Worm (Caenorhabditis elegans) whole organism, L4 larva: ENCODE data around the gene zig-12.

Source experiments
- F37D6.2 ChIP-seq: sonication (generic microtip); optimal IDR thresholded peaks from 2 replicates; lab custom pipeline; 2016; ENCODE audit warnings: mild to moderate bottlenecking, missing genetic modification characterization, missing compliant biosample characterization
- F44E2.7 ChIP-seq: fragments of 200-800 bp; sonication (Bioruptor generic); IDR thresholded peaks from 2 replicates; pipeline ENCODE4 v2.1.2; 2022; ENCODE audit warnings: missing genetic modification characterization, missing compliant biosample characterization
- Y105C5A.15 ChIP-seq: fragments of 200-800 bp; sonication (Bioruptor generic); IDR thresholded peaks from 2 replicates; pipeline ENCODE4 v1.3.6; 2022; ENCODE audit warnings: missing genetic modification characterization, missing compliant biosample characterization
- aha-1 ChIP-seq: fragments of 150-350 bp; peaks from one replicate; lab custom pipeline; 2014; ENCODE audit warnings: missing biosample characterization, missing genetic modification characterization
- ces-1 ChIP-seq: fragments of 150-350 bp; sonication (generic microtip); optimal IDR thresholded peaks from 4 replicates; lab custom pipeline; 2014; ENCODE audit warnings: missing biosample characterization, missing genetic modification reagents, missing genetic modification characterization
- ctbp-1 ChIP-seq: fragments of 200-800 bp; sonication (Bioruptor generic); IDR thresholded peaks from 2 replicates; pipeline ENCODE4 v1.3.6; 2022; ENCODE audit warnings: missing genetic modification reagents, missing genetic modification characterization, missing compliant biosample characterization
- daf-16 ChIP-seq, 3 experiments: sonication (generic microtip); optimal IDR thresholded peaks; 2 replicates each; lab custom pipeline; 2016 to 2017; ENCODE audit warnings: missing genetic modification characterization in 3 of 3, missing genetic modification reagents in 3 of 3, mild to moderate bottlenecking in 2 of 3, missing compliant biosample characterization in 2 of 3, missing biosample characterization in 1 of 3, moderate library complexity in 1 of 3
- dmd-6 ChIP-seq: fragments of 200-800 bp; sonication (Bioruptor generic); IDR thresholded peaks from 2 replicates; pipeline ENCODE4 v1.3.6; 2022; ENCODE audit warnings: missing genetic modification reagents, missing genetic modification characterization, missing compliant biosample characterization
- dmd-8 ChIP-seq: fragments of 200-800 bp; sonication (Bioruptor generic); IDR thresholded peaks from 2 replicates; pipeline ENCODE4 v1.3.6; 2022; ENCODE audit warnings: missing genetic modification characterization, missing compliant biosample characterization
- dpl-1 ChIP-seq: fragments of 150-350 bp; optimal IDR thresholded peaks from 2 replicates; lab custom pipeline; 2014; ENCODE audit warnings: missing biosample characterization, missing genetic modification reagents, missing genetic modification characterization
- duxl-1 ChIP-seq: sonication (generic microtip); optimal IDR thresholded peaks from 2 replicates; lab custom pipeline; 2016; ENCODE audit warnings: mild to moderate bottlenecking, missing genetic modification characterization, moderate library complexity, missing compliant biosample characterization; ENCODE audit not compliant: poor library complexity
- dve-1 ChIP-seq: sonication (generic microtip); optimal IDR thresholded peaks from 2 replicates; lab custom pipeline; 2017; ENCODE audit warnings: antibody characterized with exemption, mild to moderate bottlenecking, missing genetic modification characterization, missing compliant biosample characterization; ENCODE audit not compliant: insufficient read depth
- hlh-11 ChIP-seq: fragments of 200-800 bp; sonication (Bioruptor generic); optimal IDR thresholded peaks from 2 replicates; lab custom pipeline; 2018; ENCODE audit warnings: mild to moderate bottlenecking, missing genetic modification characterization, missing compliant biosample characterization
- hlh-30 ChIP-seq: sonication (generic microtip); optimal IDR thresholded peaks from 2 replicates; lab custom pipeline; 2017; ENCODE audit warnings: antibody characterized with exemption, mild to moderate bottlenecking, missing genetic modification characterization, missing compliant biosample characterization; ENCODE audit not compliant: insufficient read depth
- hmg-1.1 ChIP-seq: fragments of 200-800 bp; sonication (Bioruptor generic); IDR thresholded peaks from 2 replicates; pipeline ENCODE4 v1.3.6; 2022; ENCODE audit warnings: missing genetic modification reagents, missing genetic modification characterization, missing compliant biosample characterization
- lin-38 ChIP-seq: fragments of 200-800 bp; sonication (Bioruptor generic); IDR thresholded peaks from 2 replicates; pipeline ENCODE4 v1.3.6; 2022; ENCODE audit warnings: missing genetic modification reagents, missing genetic modification characterization, missing compliant biosample characterization
- lin-39 ChIP-seq: fragments of 150-350 bp; optimal IDR thresholded peaks from 2 replicates; lab custom pipeline; 2014; ENCODE audit warnings: missing biosample characterization, missing genetic modification reagents, missing genetic modification characterization
- madf-5 ChIP-seq, 2 experiments: fragments of 200-800 bp; sonication (Bioruptor generic); IDR thresholded peaks; 2 replicates each; pipeline ENCODE4 v1.3.6; 2022; ENCODE audit warnings: missing compliant biosample characterization in 2 of 2, missing genetic modification characterization in 2 of 2
- mdl-1 ChIP-seq, 2 experiments: fragments of 150-350 bp in 1 of 2; sonication (generic microtip) in 1 of 2; optimal IDR thresholded peaks; 2 replicates each; lab custom pipeline; 2014 to 2017; ENCODE audit warnings: missing biosample characterization in 2 of 2, missing genetic modification characterization in 2 of 2
- mdt-29 ChIP-seq: fragments of 200-800 bp; sonication (Bioruptor generic); IDR thresholded peaks from 2 replicates; pipeline ENCODE4 v1.3.6; 2022; ENCODE audit warnings: missing genetic modification reagents, missing genetic modification characterization, missing compliant biosample characterization
- mep-1 ChIP-seq: fragments of 150-350 bp; sonication (generic microtip); optimal IDR thresholded peaks from 3 replicates; lab custom pipeline; 2014; ENCODE audit warnings: missing biosample characterization, missing genetic modification characterization
- nhr-102 ChIP-seq: sonication (generic microtip); optimal IDR thresholded peaks from 2 replicates; lab custom pipeline; 2016; ENCODE audit warnings: mild to moderate bottlenecking, missing genetic modification characterization, moderate library complexity, missing compliant biosample characterization
- nhr-11 ChIP-seq: fragments of 150-350 bp; optimal IDR thresholded peaks from 2 replicates; lab custom pipeline; 2014; ENCODE audit warnings: missing biosample characterization, missing genetic modification characterization
- nhr-237 ChIP-seq: sonication (generic microtip); optimal IDR thresholded peaks from 2 replicates; lab custom pipeline; 2017; ENCODE audit warnings: missing biosample characterization, missing genetic modification characterization
- nhr-25 ChIP-seq: sonication (generic microtip); optimal IDR thresholded peaks from 2 replicates; lab custom pipeline; 2017; ENCODE audit warnings: missing genetic modification characterization, mild to moderate bottlenecking, missing compliant biosample characterization, antibody characterized with exemption, moderate library complexity, borderline replicate concordance; ENCODE audit not compliant: insufficient read depth
- nhr-28 ChIP-seq: fragments of 150-350 bp; optimal IDR thresholded peaks from 2 replicates; lab custom pipeline; 2014; ENCODE audit warnings: missing biosample characterization, missing genetic modification characterization
- nhr-42 ChIP-seq: fragments of 200-800 bp; sonication (Bioruptor generic); IDR thresholded peaks from 2 replicates; pipeline ENCODE4 v1.3.6; 2022; ENCODE audit warnings: missing genetic modification characterization, missing compliant biosample characterization
- nhr-76 ChIP-seq: fragments of 150-350 bp; optimal IDR thresholded peaks from 2 replicates; lab custom pipeline; 2014; ENCODE audit warnings: missing biosample characterization, missing genetic modification characterization
- pha-4 ChIP-seq, 2 experiments: fragments of 150-350 bp in 1 of 2; fragments of 200-800 bp in 1 of 2; sonication (Bioruptor generic) in 1 of 2; IDR thresholded peaks in 1 of 2; optimal IDR thresholded peaks in 1 of 2; 2 replicates each; pipeline versions ENCODE4 v1.3.6 to Lab custom; 2014 to 2022; ENCODE audit warnings: missing genetic modification characterization in 2 of 2, missing genetic modification reagents in 2 of 2, missing biosample characterization in 1 of 2, missing compliant biosample characterization in 1 of 2
- php-3 ChIP-seq: fragments of 200-800 bp; sonication (Bioruptor generic); IDR thresholded peaks from 2 replicates; pipeline ENCODE4 v1.3.6; 2022; ENCODE audit warnings: missing genetic modification reagents, missing genetic modification characterization, missing compliant biosample characterization
- pqm-1 ChIP-seq: sonication (generic microtip); optimal IDR thresholded peaks from 2 replicates; lab custom pipeline; 2017; ENCODE audit warnings: missing biosample characterization, missing genetic modification characterization
- rbr-2 ChIP-seq: sonication (generic microtip); optimal IDR thresholded peaks from 2 replicates; lab custom pipeline; 2016; ENCODE audit warnings: missing genotype, missing genetic modification characterization, missing compliant biosample characterization
- saeg-2 ChIP-seq: fragments of 200-800 bp; sonication (Bioruptor generic); IDR thresholded peaks from 2 replicates; pipeline ENCODE4 v1.3.6; 2022; ENCODE audit warnings: missing genetic modification reagents, missing genetic modification characterization, missing compliant biosample characterization
- set-16 ChIP-seq: fragments of 200-800 bp; sonication (Bioruptor generic); IDR thresholded peaks from 2 replicates; pipeline ENCODE4 v1.3.6; 2022; ENCODE audit warnings: missing genetic modification reagents, missing genetic modification characterization, missing compliant biosample characterization
- skn-1 ChIP-seq: fragments of 150-350 bp; optimal IDR thresholded peaks from 2 replicates; lab custom pipeline; 2014; ENCODE audit warnings: missing biosample characterization, missing genetic modification characterization
- snpc-4 ChIP-seq: fragments of 150-350 bp; optimal IDR thresholded peaks from 2 replicates; lab custom pipeline; 2014; ENCODE audit warnings: missing biosample characterization, missing genetic modification characterization
- unc-39 ChIP-seq: sonication (generic microtip); optimal IDR thresholded peaks from 2 replicates; lab custom pipeline; 2017; ENCODE audit warnings: missing biosample characterization, missing genetic modification characterization
- unc-62 ChIP-seq, 3 experiments: fragments of 150-350 bp in 1 of 3; sonication (generic microtip); optimal IDR thresholded peaks in 2 of 3; peaks in 1 of 3; 1 replicate in 1 of 3; 2 replicates in 2 of 3; lab custom pipeline; 2014 to 2017; ENCODE audit warnings: missing biosample characterization in 3 of 3, missing genetic modification characterization in 3 of 3, missing genetic modification reagents in 3 of 3, missing genotype in 1 of 3
- ztf-7 ChIP-seq: fragments of 150-350 bp; optimal IDR thresholded peaks from 2 replicates; lab custom pipeline; 2014; ENCODE audit warnings: missing biosample characterization, missing genetic modification characterization

zig-12 gene

DNA sequence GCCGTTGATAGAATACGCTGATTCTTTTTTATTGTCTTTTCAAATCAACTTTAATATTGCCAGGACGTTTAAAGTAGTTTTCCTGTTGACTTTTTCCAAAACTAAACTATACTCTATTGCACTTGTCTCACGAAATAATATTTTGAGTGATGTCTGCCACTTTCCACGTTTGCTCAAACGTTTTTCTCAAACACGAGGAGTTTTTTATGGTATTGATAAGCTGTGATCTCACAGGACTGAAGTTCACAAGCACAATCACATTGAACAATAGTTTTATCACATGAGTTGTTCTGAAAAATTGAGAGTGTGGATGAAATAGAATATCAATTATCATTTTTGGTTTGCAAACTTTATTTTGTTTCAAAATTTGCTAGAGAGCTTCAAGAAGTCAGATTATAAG, 43.8 kb upstream of the zig-12 start:
- TF ChIP-seq mdl-1 (tag; optimal IDR thresholded peaks at IDR 0.05; lab: Kevin White, UChicago): peak in 1 of 2 experiments; percentile 9
- TF ChIP-seq F44E2.7 (GFP tag; lab: Robert Waterston, UW): no peak
- TF ChIP-seq hlh-30 (tag; lab: Kevin White, UChicago): peak; percentile 45
- TF ChIP-seq dve-1 (tag; lab: Kevin White, UChicago): peak; percentile 93
- peak in 1 of 2 experiments; percentile 35 for TF ChIP-seq unc-62 (GFP tag; optimal IDR thresholded peaks at IDR 0.05 in 1 of 2; lab: Kevin White, UChicago)
- TF ChIP-seq unc-62 (tag; optimal IDR thresholded peaks at IDR 0.05; lab: Kevin White, UChicago): no peak
- no peak for TF ChIP-seq nhr-42 (GFP tag; lab: Robert Waterston, UW)
- TF ChIP-seq pqm-1: peak; percentile 9
- peak; percentile 81 for TF ChIP-seq php-3 (GFP tag; lab: Robert Waterston, UW)
- peak; percentile 25 for TF ChIP-seq mep-1 (tag; lab: Kevin White, UChicago)
- TF ChIP-seq nhr-28 (tag; lab: Kevin White, UChicago): peak; percentile 59
- TF ChIP-seq daf-16 (GFP tag; optimal IDR thresholded peaks at IDR 0.05; lab: Kevin White, UChicago): no peak
- TF ChIP-seq daf-16 (tag; optimal IDR thresholded peaks at IDR 0.05; lab: Kevin White, UChicago): peak; percentile 88
- peak; percentile 50 for TF ChIP-seq hlh-11
- TF ChIP-seq dmd-6: peak; percentile 83
- no peak for TF ChIP-seq ztf-7 (tag; lab: Kevin White, UChicago)
- no peak for TF ChIP-seq Y105C5A.15 (GFP tag; lab: Robert Waterston, UW)

DNA sequence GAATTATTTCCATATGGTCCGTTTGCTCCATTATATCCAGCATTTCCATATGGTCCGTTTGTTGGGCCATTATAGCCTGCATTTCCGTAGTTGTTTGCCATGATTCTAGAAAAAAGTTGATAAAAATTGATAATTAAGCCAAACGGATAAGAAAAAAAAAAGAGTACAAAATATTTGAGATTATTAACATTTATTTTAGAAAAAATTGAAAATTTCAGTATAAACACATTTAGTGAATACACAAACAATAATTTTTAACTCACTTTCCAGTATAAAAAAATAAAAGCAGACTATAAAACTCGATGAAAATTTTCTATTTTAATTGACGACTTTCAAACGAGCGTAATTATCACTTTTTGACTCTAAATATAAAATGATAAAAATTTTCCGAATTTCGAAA, 43.0 kb upstream of the zig-12 start, which contains the start of gene F53A9.9:
Gene F53A9.9 (minus strand): TSS at position 101 of the 400 bp plus-strand sequence.
- TF ChIP-seq nhr-76 (tag; lab: Kevin White, UChicago): no peak
- no peak for TF ChIP-seq lin-38 (GFP tag; lab: Robert Waterston, UW)
- no peak for TF ChIP-seq dpl-1 (GFP tag; lab: Kevin White, UChicago)
- no peak for TF ChIP-seq nhr-42 (GFP tag; lab: Robert Waterston, UW)
- TF ChIP-seq madf-5 (GFP tag; IDR thresholded peaks at IDR 0.05; lab: Robert Waterston, UW): no peak
- TF ChIP-seq nhr-237: no peak

DNA sequence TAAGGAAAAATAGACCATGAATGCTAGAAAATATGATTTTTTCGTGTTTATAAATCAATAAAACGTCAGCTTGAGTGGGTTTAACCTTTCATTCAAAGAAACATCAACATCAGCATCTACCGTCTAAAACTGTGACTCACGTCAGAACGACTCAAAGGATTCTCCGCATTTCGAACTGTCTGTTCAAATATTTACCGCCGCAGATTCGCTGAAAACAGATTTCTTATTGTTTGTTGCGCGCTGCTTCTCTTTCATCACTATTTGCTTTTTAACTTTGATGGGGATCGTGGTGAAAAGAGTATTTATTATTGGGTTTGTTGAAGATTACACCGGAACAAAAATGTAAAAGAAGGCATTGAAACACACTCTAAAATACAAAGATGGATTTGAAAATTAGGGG, 42.4 kb upstream of the zig-12 start:
- TF ChIP-seq hlh-11 (no peak), pha-4 (GFP tag; IDR thresholded peaks at IDR 0.05; lab: Robert Waterston, UW) (no peak), pha-4 (tag; optimal IDR thresholded peaks at IDR 0.05; lab: Kevin White, UChicago) (peak; percentile 48), unc-62 (GFP tag; optimal IDR thresholded peaks at IDR 0.05 in 1 of 2; lab: Kevin White, UChicago) (peak in 1 of 2 experiments; percentile 22), unc-62 (tag; optimal IDR thresholded peaks at IDR 0.05; lab: Kevin White, UChicago) (no peak), F37D6.2 (tag; lab: Kevin White, UChicago) (no peak)

DNA sequence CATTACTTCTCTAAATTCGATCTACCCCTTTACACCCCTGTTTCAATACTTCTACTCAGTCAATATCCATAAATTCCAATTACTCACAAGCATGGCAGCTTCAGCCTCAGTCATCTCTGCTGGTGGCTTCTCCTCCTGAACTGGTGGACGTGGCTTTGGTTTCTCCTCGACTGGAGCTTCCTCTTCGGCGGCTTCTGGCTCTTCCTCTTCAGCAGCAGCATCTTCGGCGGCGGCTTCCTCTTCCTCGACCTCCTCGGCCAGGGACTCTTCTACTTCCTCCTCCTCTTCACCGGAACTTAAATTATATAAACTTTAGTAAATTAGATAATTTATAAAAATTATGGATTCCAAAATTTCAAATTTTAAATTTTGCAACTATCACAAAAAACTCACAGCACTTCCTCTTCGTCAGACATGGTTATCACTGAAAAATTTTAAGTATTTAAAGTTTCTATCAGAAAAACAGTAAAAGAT, 40.5 kb upstream of the zig-12 start, which contains the start of gene tnt-2:
Gene tnt-2 (minus strand): TSS at position 424 of the 474 bp plus-strand sequence.
- TF ChIP-seq set-16 (GFP tag; lab: Robert Waterston, UW) (peak; percentile 90), hmg-1.1 (GFP tag; lab: Robert Waterston, UW) (no peak), aha-1 (tag; lab: Kevin White, UChicago) (peak; percentile 58)

DNA sequence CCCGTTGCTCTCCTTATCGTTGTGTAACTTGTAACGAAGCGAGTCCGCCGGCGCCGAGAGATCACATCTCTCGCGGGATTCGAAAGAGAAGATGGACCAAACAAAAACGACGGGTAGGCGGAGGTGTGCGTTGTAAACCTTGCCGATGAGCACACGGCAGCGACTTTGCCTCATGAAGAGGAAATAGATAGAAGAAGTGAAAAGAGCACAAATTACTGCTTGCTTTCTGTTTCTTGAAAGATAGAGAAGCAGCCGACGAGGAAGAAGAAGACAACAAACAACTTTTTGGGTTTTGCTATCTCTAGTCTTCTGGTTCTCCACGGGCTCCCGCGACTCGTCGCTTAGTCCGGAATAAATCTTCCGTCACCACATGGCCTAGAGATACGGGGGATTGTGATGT, 39.9 kb upstream of the zig-12 start:
- no peak for TF ChIP-seq lin-39 (tag; lab: Kevin White, UChicago)
- no peak for TF ChIP-seq saeg-2
- no peak for TF ChIP-seq ces-1 (GFP tag; lab: Kevin White, UChicago)
- no peak for TF ChIP-seq ztf-7 (tag; lab: Kevin White, UChicago)
- no peak for TF ChIP-seq mdt-29 (GFP tag; lab: Robert Waterston, UW)
- no peak for TF ChIP-seq unc-39 (tag; lab: Kevin White, UChicago)
- no peak for TF ChIP-seq pqm-1
- no peak for TF ChIP-seq nhr-25
- no peak for TF ChIP-seq rbr-2 (tag; lab: Kevin White, UChicago)
- TF ChIP-seq duxl-1: no peak
- no peak for TF ChIP-seq pha-4 (GFP tag; IDR thresholded peaks at IDR 0.05; lab: Robert Waterston, UW)
- TF ChIP-seq pha-4 (tag; optimal IDR thresholded peaks at IDR 0.05; lab: Kevin White, UChicago): no peak
- TF ChIP-seq daf-16 (GFP tag; optimal IDR thresholded peaks at IDR 0.05; lab: Kevin White, UChicago): peak in 1 of 2 experiments; percentile 93
- no peak for TF ChIP-seq daf-16 (tag; optimal IDR thresholded peaks at IDR 0.05; lab: Kevin White, UChicago)
- TF ChIP-seq dpl-1 (GFP tag; lab: Kevin White, UChicago): no peak
- TF ChIP-seq nhr-102 (tag; lab: Kevin White, UChicago): no peak
- TF ChIP-seq dmd-8 (GFP tag; lab: Robert Waterston, UW): no peak
- TF ChIP-seq nhr-42 (GFP tag; lab: Robert Waterston, UW): no peak
- TF ChIP-seq skn-1 (tag; lab: Kevin White, UChicago): no peak
- no peak for TF ChIP-seq unc-62 (GFP tag; optimal IDR thresholded peaks at IDR 0.05 in 1 of 2; lab: Kevin White, UChicago)
- no peak for TF ChIP-seq unc-62 (tag; optimal IDR thresholded peaks at IDR 0.05; lab: Kevin White, UChicago)
- peak; percentile 30 for TF ChIP-seq nhr-11 (tag; lab: Kevin White, UChicago)
- peak; percentile 50; the same call in 1 of the 2 replicates for TF ChIP-seq ctbp-1 (GFP tag; lab: Robert Waterston, UW)
- TF ChIP-seq snpc-4: no peak
